Fruit fly (Drosophila melanogaster) whole organism, embryonic: ENCODE measurements around the gene SMC3.

Experiments used
- Asciz ChIP-seq: fragments of 200-800 bp; sonication (Bioruptor generic); optimal IDR thresholded peaks from 2 replicates; lab custom pipeline; 2017; ENCODE audit warnings: missing biosample characterization, mild to moderate bottlenecking, missing genetic modification characterization, missing genetic modification reagents
- CG10274 ChIP-seq: fragments of 200-800 bp; sonication (Bioruptor generic); optimal IDR thresholded peaks from 3 replicates; lab custom pipeline; 2017; ENCODE audit warnings: missing biosample characterization, mild to moderate bottlenecking, missing genetic modification characterization
- CG11456 ChIP-seq: fragments of 200-800 bp; sonication (Bioruptor generic); IDR thresholded peaks from 3 replicates; pipeline ENCODE4 v1.3.6; 2022; ENCODE audit warnings: missing biosample characterization, missing genetic modification characterization
- CG11695 ChIP-seq: fragments of 200-800 bp; sonication (Bioruptor generic); IDR thresholded peaks from 3 replicates; pipeline ENCODE4 v1.3.6; 2022; ENCODE audit warnings: missing biosample characterization, missing genetic modification characterization
- CG12155 ChIP-seq: fragments of 200-800 bp; sonication (Bioruptor generic); optimal IDR thresholded peaks from 3 replicates; lab custom pipeline; 2016; ENCODE audit warnings: missing biosample characterization, missing genetic modification characterization
- CG12769 ChIP-seq: fragments of 200-800 bp; sonication (Bioruptor generic); optimal IDR thresholded peaks from 2 replicates; lab custom pipeline; 2019; ENCODE audit warnings: missing biosample characterization, mild to moderate bottlenecking, missing genetic modification characterization, moderate library complexity
- CG13775 ChIP-seq: fragments of 200-800 bp; sonication (Bioruptor generic); optimal IDR thresholded peaks from 3 replicates; lab custom pipeline; 2017; ENCODE audit warnings: missing biosample characterization, mild to moderate bottlenecking, missing genetic modification characterization
- CG14710 ChIP-seq: fragments of 200-800 bp; sonication (Bioruptor generic); optimal IDR thresholded peaks from 3 replicates; lab custom pipeline; 2019; ENCODE audit warnings: missing biosample characterization, mild to moderate bottlenecking, missing genetic modification characterization, moderate library complexity
- CG1602 ChIP-seq: fragments of 200-800 bp; sonication (Bioruptor generic); optimal IDR thresholded peaks from 3 replicates; lab custom pipeline; 2016; ENCODE audit warnings: missing biosample characterization, missing genetic modification characterization
- CG17612 ChIP-seq: fragments of 200-800 bp; sonication (Bioruptor generic); IDR thresholded peaks from 2 replicates; pipeline ENCODE4 v1.3.6; 2022; ENCODE audit warnings: missing biosample characterization, missing genetic modification characterization
- CG18619 ChIP-seq: fragments of 200-800 bp; sonication (Bioruptor generic); optimal IDR thresholded peaks from 3 replicates; lab custom pipeline; 2017; ENCODE audit warnings: missing biosample characterization, mild to moderate bottlenecking, missing genetic modification characterization
- CG2712 ChIP-seq: fragments of 200-800 bp; optimal IDR thresholded peaks from 3 replicates; lab custom pipeline; 2019; ENCODE audit warnings: missing biosample characterization, mild to moderate bottlenecking, missing genetic modification characterization, moderate library complexity
- CG32767 ChIP-seq: fragments of 200-800 bp; sonication (Bioruptor generic); IDR thresholded peaks from 2 replicates; pipeline ENCODE4 v1.3.6; 2022; ENCODE audit warnings: missing biosample characterization, missing genetic modification characterization
- CG34224 ChIP-seq: fragments of 200-800 bp; sonication (Bioruptor generic); IDR thresholded peaks from 3 replicates; pipeline ENCODE4 v1.3.6; 2022; ENCODE audit warnings: missing biosample characterization, missing genetic modification characterization; ENCODE audit not compliant: partially characterized antibody
- CG34376 ChIP-seq: fragments of 200-800 bp; sonication (Bioruptor generic); optimal IDR thresholded peaks from 2 replicates; lab custom pipeline; 2018; ENCODE audit warnings: missing biosample characterization, mild to moderate bottlenecking, missing genetic modification characterization
- CG7928 ChIP-seq: fragments of 200-800 bp; sonication (Bioruptor generic); optimal IDR thresholded peaks from 2 replicates; lab custom pipeline; 2017; ENCODE audit warnings: missing biosample characterization, mild to moderate bottlenecking, missing genetic modification characterization
- CG8290 ChIP-seq, 3 experiments: fragments of 200-800 bp; sonication (Bioruptor generic); optimal IDR thresholded peaks; 2 replicates each; lab custom pipeline; 2016 to 2019; ENCODE audit warnings: missing biosample characterization in 3 of 3, missing genetic modification characterization in 3 of 3, mild to moderate bottlenecking in 2 of 3, moderate library complexity in 1 of 3
- CG9817 ChIP-seq: fragments of 200-800 bp; sonication (Bioruptor generic); optimal IDR thresholded peaks from 2 replicates; lab custom pipeline; 2018; ENCODE audit warnings: missing biosample characterization, mild to moderate bottlenecking, missing genetic modification characterization, moderate library complexity
- CG9932 ChIP-seq: fragments of 200-800 bp; sonication (Bioruptor generic); IDR thresholded peaks from 2 replicates; pipeline ENCODE4 v1.3.6; 2022; ENCODE audit warnings: missing biosample characterization, missing genetic modification characterization
- Dad ChIP-seq: fragments of 200-800 bp; sonication (Bioruptor generic); optimal IDR thresholded peaks from 3 replicates; lab custom pipeline; 2016; ENCODE audit warnings: missing biosample characterization, missing genetic modification characterization
- Gsc ChIP-seq: fragments of 200-800 bp; sonication (Bioruptor generic); IDR thresholded peaks from 2 replicates; pipeline ENCODE4 v1.3.6; 2022; ENCODE audit warnings: missing biosample characterization, missing genetic modification characterization
- Lpt ChIP-seq: fragments of >200 bp; optimal IDR thresholded peaks from 2 replicates; lab custom pipeline; 2018; ENCODE audit warnings: missing biosample characterization, missing genetic modification characterization
- Max ChIP-seq: fragments of 200-800 bp; sonication (Bioruptor generic); optimal IDR thresholded peaks from 2 replicates; lab custom pipeline; 2016; ENCODE audit warnings: missing biosample characterization, mild to moderate bottlenecking, missing genetic modification characterization
- Med ChIP-seq: fragments of 200-800 bp; sonication (Bioruptor generic); peaks from one replicate; lab custom pipeline; 2016; ENCODE audit warnings: missing biosample characterization, missing genetic modification characterization, mild to moderate bottlenecking, inconsistent platforms, moderate library complexity
- NC2α ChIP-seq: fragments of 200-800 bp; sonication (Bioruptor generic); optimal IDR thresholded peaks from 2 replicates; lab custom pipeline; 2016; ENCODE audit warnings: missing biosample characterization, missing genetic modification characterization
- Sry-δ ChIP-seq: fragments of 200-800 bp; sonication (Bioruptor generic); optimal IDR thresholded peaks from 2 replicates; lab custom pipeline; 2016; ENCODE audit warnings: missing biosample characterization, missing genetic modification characterization
- Trl ChIP-seq, 3 experiments: fragments of >200 bp in 2 of 3; fragments of 200-800 bp in 1 of 3; sonication (Bioruptor generic) in 1 of 3; optimal IDR thresholded peaks; 2 replicates in 1 of 3; 3 replicates in 2 of 3; lab custom pipeline; 2016 to 2017; ENCODE audit warnings: missing biosample characterization in 1 of 3, missing genetic modification characterization in 1 of 3
- Usf ChIP-seq: fragments of 200-800 bp; sonication (Bioruptor generic); optimal IDR thresholded peaks from 2 replicates; lab custom pipeline; 2017; ENCODE audit warnings: missing genotype, missing biosample characterization, missing genetic modification characterization
- abd-A ChIP-seq: fragments of 200-800 bp; sonication (Bioruptor generic); optimal IDR thresholded peaks from 3 replicates; lab custom pipeline; 2019; ENCODE audit warnings: missing biosample characterization, mild to moderate bottlenecking, missing genetic modification characterization, moderate library complexity
- ap ChIP-seq: fragments of 200-800 bp; sonication (Bioruptor generic); IDR thresholded peaks from 2 replicates; pipeline ENCODE4 v1.3.6; 2022; ENCODE audit warnings: missing biosample characterization, missing genetic modification characterization
- bbx ChIP-seq: fragments of 200-800 bp; sonication (Bioruptor generic); IDR thresholded peaks from 2 replicates; pipeline ENCODE4 v1.3.6; 2022; ENCODE audit warnings: missing biosample characterization, missing genetic modification characterization; ENCODE audit not compliant: partially characterized antibody
- bowl ChIP-seq: fragments of 200-800 bp; sonication (Bioruptor generic); IDR thresholded peaks from 2 replicates; pipeline ENCODE4 v1.3.6; 2022; ENCODE audit warnings: missing biosample characterization, missing genetic modification characterization
- cato ChIP-seq: fragments of 200-800 bp; sonication (Bioruptor generic); optimal IDR thresholded peaks from 2 replicates; lab custom pipeline; 2016; ENCODE audit warnings: missing biosample characterization, missing genetic modification characterization, borderline replicate concordance
- dpn ChIP-seq, 2 experiments: fragments of 200-800 bp; sonication (Bioruptor generic); optimal IDR thresholded peaks; 3 replicates each; lab custom pipeline; 2016; ENCODE audit warnings: missing biosample characterization in 2 of 2, missing genetic modification characterization in 2 of 2
- ems ChIP-seq: fragments of 200-800 bp; sonication (Bioruptor generic); optimal IDR thresholded peaks from 3 replicates; lab custom pipeline; 2016; ENCODE audit warnings: missing biosample characterization, missing genetic modification characterization
- eve ChIP-seq, 2 experiments: fragments of >200 bp; optimal IDR thresholded peaks; 2 replicates each; lab custom pipeline; 2017; ENCODE audit warnings: missing biosample characterization in 2 of 2, missing genetic modification characterization in 2 of 2
- fu2 ChIP-seq: fragments of 200-800 bp; sonication (Bioruptor generic); optimal IDR thresholded peaks from 2 replicates; lab custom pipeline; 2016; ENCODE audit warnings: missing biosample characterization, missing genetic modification characterization
- h ChIP-seq: fragments of >200 bp; optimal IDR thresholded peaks from 2 replicates; lab custom pipeline; 2017
- her ChIP-seq: fragments of 200-800 bp; sonication (Bioruptor generic); optimal IDR thresholded peaks from 2 replicates; lab custom pipeline; 2016; ENCODE audit warnings: missing biosample characterization, missing genetic modification characterization
- hkb ChIP-seq, 2 experiments: fragments of 200-800 bp in 1 of 2; fragments of >200 bp in 1 of 2; sonication (Bioruptor generic) in 1 of 2; IDR thresholded peaks in 1 of 2; optimal IDR thresholded peaks in 1 of 2; 2 replicates each; pipeline versions ENCODE4 v1.3.6 to Lab custom; 2017 to 2022; ENCODE audit warnings: missing biosample characterization in 1 of 2, missing genetic modification characterization in 1 of 2
- ind ChIP-seq: fragments of 200-800 bp; sonication (Bioruptor generic); optimal IDR thresholded peaks from 3 replicates; lab custom pipeline; 2016; ENCODE audit warnings: missing biosample characterization, missing genetic modification characterization
- inv ChIP-seq: fragments of 200-800 bp; sonication (Bioruptor generic); IDR thresholded peaks from 2 replicates; pipeline ENCODE4 v1.3.6; 2022; ENCODE audit warnings: missing biosample characterization, missing genetic modification characterization; ENCODE audit not compliant: partially characterized antibody
- odd ChIP-seq: fragments of 200-800 bp; sonication (Bioruptor generic); optimal IDR thresholded peaks from 2 replicates; lab custom pipeline; 2017; ENCODE audit warnings: missing biosample characterization, mild to moderate bottlenecking, missing genetic modification characterization
- salm ChIP-seq: fragments of 200-800 bp; sonication (Bioruptor generic); optimal IDR thresholded peaks from 2 replicates; lab custom pipeline; 2018; ENCODE audit warnings: missing biosample characterization, mild to moderate bottlenecking, missing genetic modification characterization
- schlank ChIP-seq: fragments of 200-800 bp; sonication (Bioruptor generic); optimal IDR thresholded peaks from 2 replicates; lab custom pipeline; 2018; ENCODE audit warnings: missing biosample characterization, mild to moderate bottlenecking, missing genetic modification characterization
- sna ChIP-seq: fragments of 200-800 bp; sonication (Bioruptor generic); IDR thresholded peaks from 2 replicates; pipeline ENCODE4 v1.3.6; 2022; ENCODE audit warnings: missing biosample characterization, missing genetic modification characterization; ENCODE audit not compliant: partially characterized antibody
- tgo ChIP-seq: fragments of 200-800 bp; sonication (Bioruptor generic); IDR thresholded peaks from 3 replicates; pipeline ENCODE4 v1.3.6; 2022; ENCODE audit warnings: missing biosample characterization, missing genetic modification characterization
- tx ChIP-seq: fragments of 200-800 bp; sonication (Bioruptor generic); optimal IDR thresholded peaks from 2 replicates; lab custom pipeline; 2016; ENCODE audit warnings: missing biosample characterization, missing genetic modification characterization
- yki ChIP-seq: fragments of >200 bp; optimal IDR thresholded peaks from 3 replicates; lab custom pipeline; 2018
- zfh2 ChIP-seq: fragments of 200-800 bp; sonication (Bioruptor generic); optimal IDR thresholded peaks from 2 replicates; lab custom pipeline; 2016; ENCODE audit warnings: missing biosample characterization, missing genetic modification characterization

SMC3 gene

dm6 chrX:16598336-16598977, 5.2 kb upstream of the SMC3 start (continued):
- no peak for TF ChIP-seq CG1602 (GFP tag; lab: Kevin White, UChicago)
- peak; percentile 25 for TF ChIP-seq CG13775 (GFP tag; lab: Kevin White, UChicago)
- TF ChIP-seq Max (GFP tag; lab: Kevin White, UChicago) = no peak
- no peak for TF ChIP-seq Lpt (GFP tag; lab: Kevin White, UChicago)
- TF ChIP-seq CG8290 (GFP tag; optimal IDR thresholded peaks at IDR 0.05; lab: Kevin White, UChicago) = no peak
- peak in 1 of 2 experiments; percentile 47 for TF ChIP-seq CG8290 (tag; optimal IDR thresholded peaks at IDR 0.05; lab: Kevin White, UChicago)
- TF ChIP-seq odd = no peak
- no peak for TF ChIP-seq tx (GFP tag; lab: Kevin White, UChicago)
- no peak for TF ChIP-seq CG17612 (GFP tag; lab: Robert Waterston, UW)
- no peak for TF ChIP-seq eve (GFP tag; optimal IDR thresholded peaks at IDR 0.05; lab: Kevin White, UChicago)
- peak; percentile 42 for TF ChIP-seq Sry-δ (GFP tag; lab: Kevin White, UChicago)
- TF ChIP-seq salm (tag; lab: Kevin White, UChicago) = no peak
- no peak for TF ChIP-seq hkb (optimal IDR thresholded peaks at IDR 0.05; lab: Kevin White, UChicago)
- TF ChIP-seq hkb (GFP tag; IDR thresholded peaks at IDR 0.05; lab: Robert Waterston, UW) = no peak
- TF ChIP-seq inv (GFP tag; lab: Robert Waterston, UW) = no peak
- peak; percentile 4 for TF ChIP-seq CG34376
- peak; percentile 29; the same call in 1 of the 2 replicates for TF ChIP-seq CG9932 (GFP tag; lab: Robert Waterston, UW)
- peak; percentile 100 for TF ChIP-seq CG12155
- no peak for TF ChIP-seq NC2α (GFP tag; lab: Kevin White, UChicago)
- TF ChIP-seq Usf (GFP tag; lab: Kevin White, UChicago) = no peak
- no peak for TF ChIP-seq CG9817
- TF ChIP-seq dpn (GFP tag; optimal IDR thresholded peaks at IDR 0.05; lab: Kevin White, UChicago) = peak in 1 of 2 experiments; percentile 1
- TF ChIP-seq Med (GFP tag; lab: Kevin White, UChicago) = peak; percentile 65
- peak; percentile 42 for TF ChIP-seq CG14710 (tag; lab: Kevin White, UChicago)
- no peak for TF ChIP-seq ems
- no peak for TF ChIP-seq CG34224 (GFP tag; lab: Robert Waterston, UW)
- TF ChIP-seq CG10274 (GFP tag; lab: Kevin White, UChicago) = no peak
- no peak for TF ChIP-seq tgo (GFP tag; lab: Robert Waterston, UW)
- no peak for TF ChIP-seq ap (GFP tag; lab: Robert Waterston, UW)
- no peak for TF ChIP-seq abd-A (tag; lab: Kevin White, UChicago)
- no peak for TF ChIP-seq yki
- TF ChIP-seq zfh2 (GFP tag; lab: Kevin White, UChicago) = no peak
- no peak for TF ChIP-seq CG11695 (GFP tag; lab: Robert Waterston, UW)
- TF ChIP-seq CG7928 (GFP tag; lab: Kevin White, UChicago) = peak; percentile 92
- peak; percentile 5 for TF ChIP-seq schlank (tag; lab: Kevin White, UChicago)
- no peak for TF ChIP-seq her (GFP tag; lab: Kevin White, UChicago)
- TF ChIP-seq ind (GFP tag; lab: Kevin White, UChicago) = no peak
- TF ChIP-seq Trl (optimal IDR thresholded peaks at IDR 0.05; lab: Kevin White, UChicago) = no peak
- TF ChIP-seq Trl (GFP tag; optimal IDR thresholded peaks at IDR 0.05; lab: Kevin White, UChicago) = no peak
- no peak for TF ChIP-seq sna (GFP tag; lab: Robert Waterston, UW)
- no peak for TF ChIP-seq fu2 (GFP tag; lab: Kevin White, UChicago)
- TF ChIP-seq bbx (GFP tag; lab: Robert Waterston, UW) = peak; percentile 9; the same call in 1 of the 2 replicates
- TF ChIP-seq CG12769 (tag; lab: Kevin White, UChicago) = no peak
- TF ChIP-seq CG2712 (tag; lab: Kevin White, UChicago) = peak; percentile 3
- no peak for TF ChIP-seq Dad
- no peak for TF ChIP-seq CG32767 (GFP tag; lab: Robert Waterston, UW)
- TF ChIP-seq h (lab: Kevin White, UChicago) = no peak
- TF ChIP-seq CG18619 = peak; percentile 6
- TF ChIP-seq cato (GFP tag; lab: Kevin White, UChicago) = no peak
- no peak for TF ChIP-seq bowl (GFP tag; lab: Robert Waterston, UW)
- no peak for TF ChIP-seq Asciz
- TF ChIP-seq Gsc (GFP tag; lab: Robert Waterston, UW) = no peak
- no peak for TF ChIP-seq CG11456
